Worm (Caenorhabditis elegans) whole organism, L2 larva: ENCODE data around the gene sma-10.

Experiments used
- ceh-82 ChIP-seq: fragments of 150-350 bp; optimal IDR thresholded peaks from 2 replicates; lab custom pipeline; 2014; ENCODE audit warnings: missing biosample characterization, missing genetic modification characterization
- nhr-10 ChIP-seq: sonication (generic microtip); optimal IDR thresholded peaks from 2 replicates; lab custom pipeline; 2017; ENCODE audit warnings: missing biosample characterization, missing genetic modification characterization
- nhr-11 ChIP-seq: fragments of 150-350 bp; optimal IDR thresholded peaks from 2 replicates; lab custom pipeline; 2014; ENCODE audit warnings: missing biosample characterization, missing genetic modification characterization
- nhr-12 ChIP-seq: fragments of 150-350 bp; optimal IDR thresholded peaks from 2 replicates; lab custom pipeline; 2014; ENCODE audit warnings: missing biosample characterization, missing genetic modification characterization
- snpc-4 ChIP-seq: fragments of 150-350 bp; optimal IDR thresholded peaks from 2 replicates; lab custom pipeline; 2014; ENCODE audit warnings: missing biosample characterization, missing genetic modification characterization
- unc-55 ChIP-seq: fragments of 150-350 bp; sonication (generic microtip); optimal IDR thresholded peaks from 3 replicates; lab custom pipeline; 2014; ENCODE audit warnings: missing biosample characterization, missing genetic modification reagents, missing genetic modification characterization
- zag-1 ChIP-seq: fragments of 150-350 bp; optimal IDR thresholded peaks from 2 replicates; lab custom pipeline; 2014; ENCODE audit warnings: missing biosample characterization, missing genetic modification characterization

- TF ChIP-seq unc-55 (no peak), nhr-11 (no peak), nhr-12 (no peak), snpc-4 (no peak), ceh-82 (no peak), nhr-10 (tag; lab: Kevin White, UChicago) (no peak), zag-1 (tag; lab: Kevin White, UChicago) (no peak)
Measured at ce11 chrIV:319654-320053, 45.4 kb downstream of the sma-10 start.
